Worm (Caenorhabditis elegans) whole organism, L1 larva: Measurements from ENCODE around the gene rab-37.

Source experiments
- blmp-1 ChIP-seq: fragments of 150-350 bp; optimal IDR thresholded peaks from 2 replicates; lab custom pipeline; 2014; ENCODE audit warnings: missing biosample characterization, missing genetic modification characterization
- dsc-1 ChIP-seq: sonication (generic microtip); optimal IDR thresholded peaks from 2 replicates; lab custom pipeline; 2016; ENCODE audit warnings: mild to moderate bottlenecking, missing genetic modification characterization, missing compliant biosample characterization
- fkh-10 ChIP-seq: sonication (generic microtip); optimal IDR thresholded peaks from 2 replicates; lab custom pipeline; 2017; ENCODE audit warnings: missing biosample characterization, missing genetic modification reagents, missing genetic modification characterization
- fkh-4 ChIP-seq: sonication (generic microtip); optimal IDR thresholded peaks from 2 replicates; lab custom pipeline; 2016; ENCODE audit warnings: missing compliant biosample characterization, missing genetic modification characterization, borderline replicate concordance
- lin-39 ChIP-seq: fragments of 150-350 bp; optimal IDR thresholded peaks from 2 replicates; lab custom pipeline; 2014; ENCODE audit warnings: missing biosample characterization, missing genetic modification reagents, missing genetic modification characterization
- lir-3 ChIP-seq: sonication (generic microtip); optimal IDR thresholded peaks from 2 replicates; lab custom pipeline; 2016; ENCODE audit warnings: mild to moderate bottlenecking, missing genetic modification characterization, moderate library complexity, missing compliant biosample characterization; ENCODE audit not compliant: poor library complexity
- nhr-12 ChIP-seq: sonication (generic microtip); optimal IDR thresholded peaks from 2 replicates; lab custom pipeline; 2017; ENCODE audit warnings: missing biosample characterization, missing genetic modification characterization
- rnt-1 ChIP-seq: sonication (generic microtip); optimal IDR thresholded peaks from 2 replicates; lab custom pipeline; 2016; ENCODE audit warnings: mild to moderate bottlenecking, missing genetic modification characterization, moderate library complexity, missing compliant biosample characterization
- snpc-4 ChIP-seq: fragments of 150-350 bp; optimal IDR thresholded peaks from 2 replicates; lab custom pipeline; 2014; ENCODE audit warnings: missing biosample characterization, missing genetic modification characterization
- sup-37 ChIP-seq: fragments of 200-800 bp; sonication (Bioruptor generic); optimal IDR thresholded peaks from 2 replicates; lab custom pipeline; 2018; ENCODE audit warnings: mild to moderate bottlenecking, missing genetic modification characterization, missing compliant biosample characterization
- swsn-7 ChIP-seq: sonication (generic microtip); optimal IDR thresholded peaks from 2 replicates; lab custom pipeline; 2016; ENCODE audit warnings: missing genetic modification characterization, missing compliant biosample characterization
- unc-62 ChIP-seq: fragments of 150-350 bp; optimal IDR thresholded peaks from 2 replicates; lab custom pipeline; 2014; ENCODE audit warnings: missing biosample characterization, missing genetic modification reagents, missing genetic modification characterization
- zag-1 ChIP-seq: fragments of 150-350 bp; optimal IDR thresholded peaks from 2 replicates; lab custom pipeline; 2014; ENCODE audit warnings: missing biosample characterization, missing genetic modification characterization
- ztf-4 ChIP-seq: fragments of 150-350 bp; optimal IDR thresholded peaks from 2 replicates; lab custom pipeline; 2014; ENCODE audit warnings: missing biosample characterization, missing genetic modification characterization

DNA sequence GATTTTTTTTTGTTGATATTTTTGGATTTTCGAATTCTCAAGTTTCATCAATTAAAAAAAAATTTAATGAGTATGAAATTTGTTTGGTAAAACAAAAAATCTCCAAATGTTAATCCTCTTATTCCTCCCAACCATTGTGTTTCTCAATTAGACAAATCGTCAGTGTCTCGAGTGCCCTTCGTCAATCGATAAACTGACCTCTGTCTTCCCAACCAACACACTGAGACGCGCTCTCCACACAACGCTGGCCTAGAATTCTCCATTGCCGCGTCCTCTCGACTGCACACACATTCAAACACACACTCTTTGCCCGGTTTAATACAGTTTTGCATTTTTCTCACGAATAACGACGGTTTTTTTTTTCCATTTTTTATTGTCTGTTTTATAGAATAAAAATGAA, 19.1 kb upstream of the rab-37 start, which contains the start of gene taf-11.1:
- TF ChIP-seq rnt-1 (tag; lab: Kevin White, UChicago) = peak; percentile 29
- TF ChIP-seq blmp-1 (tag; lab: Kevin White, UChicago) = no peak
- TF ChIP-seq fkh-10 (GFP tag; lab: Kevin White, UChicago) = no peak
- no peak for TF ChIP-seq unc-62
- no peak for TF ChIP-seq swsn-7
- no peak for TF ChIP-seq dsc-1 (tag; lab: Kevin White, UChicago)
- TF ChIP-seq ztf-4 (tag; lab: Kevin White, UChicago) = no peak
- no peak for TF ChIP-seq lin-39 (tag; lab: Kevin White, UChicago)
- TF ChIP-seq fkh-4 = no peak
- TF ChIP-seq snpc-4 (tag; lab: Kevin White, UChicago) = no peak
- TF ChIP-seq zag-1 (tag; lab: Kevin White, UChicago) = no peak
- TF ChIP-seq sup-37 (GFP tag; lab: Kevin White, UChicago) = no peak
- TF ChIP-seq lir-3 (tag; lab: Kevin White, UChicago) = no peak
- TF ChIP-seq nhr-12 (tag; lab: Kevin White, UChicago) = no peak
